Fruit fly (Drosophila melanogaster): ENCODE data around the gene elg1.
A peak's percentile ranks its signal among the peaks of the same experiment; 100 is the strongest.

elg1 gene

dm6 chr3L:16128973-16129745 is 2.7 kb upstream of the elg1 start, which contains the start of gene SsRbeta:
SsRbeta (plus strand) TSS chr3L:16129617.
- TF ChIP-seq CG8478 (optimal IDR thresholded peaks at IDR 0.05), result no peak
- TF ChIP-seq CTCF (optimal IDR thresholded peaks at IDR 0.05), result peak in 1 of 2 experiments; percentile 35

dm6 chr3L:16132067-16132418 is 215 bp downstream of the elg1 start:
- TF ChIP-seq CTCF (optimal IDR thresholded peaks at IDR 0.05) (no peak), CG8478 (optimal IDR thresholded peaks at IDR 0.05) (no peak)

dm6 chr3L:16136819-16137553 is 5.2 kb downstream of the elg1 start:
- TF ChIP-seq CG8478 (optimal IDR thresholded peaks at IDR 0.05) (no peak), CTCF (optimal IDR thresholded peaks at IDR 0.05) (no peak)

dm6 chr3L:16137779-16138178 is 6.0 kb downstream of the elg1 start, which contains the start of gene CG5157:
CG5157 (minus strand) TSS chr3L:16137879.
- TF ChIP-seq CG8478 (optimal IDR thresholded peaks at IDR 0.05) (no peak), CTCF (optimal IDR thresholded peaks at IDR 0.05) (no peak)

- TF ChIP-seq CG8478 (optimal IDR thresholded peaks at IDR 0.05) (no peak), CTCF (optimal IDR thresholded peaks at IDR 0.05) (no peak)
Observed at dm6 chr3L:16139131-16139530, 7.3 kb downstream of the elg1 start.

- TF ChIP-seq CG8478 (optimal IDR thresholded peaks at IDR 0.05) (no peak), CTCF (optimal IDR thresholded peaks at IDR 0.05) (no peak)
Observed at dm6 chr3L:16141556-16141955, 9.7 kb downstream of the elg1 start.

dm6 chr3L:16143685-16144539 is 12.1 kb downstream of the elg1 start, which contains the start of gene CG32152:
CG32152 (minus strand) TSS chr3L:16144036.
- TF ChIP-seq CTCF (optimal IDR thresholded peaks at IDR 0.05) (no peak), CG8478 (optimal IDR thresholded peaks at IDR 0.05) (no peak)

dm6 chr3L:16145282-16145681 is 13.5 kb downstream of the elg1 start:
- TF ChIP-seq CG8478 (optimal IDR thresholded peaks at IDR 0.05) (no peak), CTCF (optimal IDR thresholded peaks at IDR 0.05) (no peak)

- TF ChIP-seq CG8478 (optimal IDR thresholded peaks at IDR 0.05), result no peak
Observed at dm6 chr3L:16145931-16146538, 14.2 kb downstream of the elg1 start.

- no peak for TF ChIP-seq CG8478 (optimal IDR thresholded peaks at IDR 0.05)
Observed at dm6 chr3L:16146539-16146934, 14.7 kb downstream of the elg1 start.

- TF ChIP-seq CG8478 (optimal IDR thresholded peaks at IDR 0.05) (no peak), CTCF (optimal IDR thresholded peaks at IDR 0.05) (no peak)
Observed at dm6 chr3L:16147325-16147724, 15.5 kb downstream of the elg1 start.

- TF ChIP-seq CG8478 (optimal IDR thresholded peaks at IDR 0.05) (no peak), CTCF (optimal IDR thresholded peaks at IDR 0.05) (no peak)
Observed at dm6 chr3L:16147819-16148236, 16.0 kb downstream of the elg1 start.

dm6 chr3L:16149418-16150160 is 17.8 kb downstream of the elg1 start:
- TF ChIP-seq CG8478 (optimal IDR thresholded peaks at IDR 0.05), result no peak
- TF ChIP-seq CTCF (optimal IDR thresholded peaks at IDR 0.05), result no peak

- TF ChIP-seq CG8478 (optimal IDR thresholded peaks at IDR 0.05), result no peak
- no peak for TF ChIP-seq CTCF (optimal IDR thresholded peaks at IDR 0.05)
Observed at dm6 chr3L:16150161-16150538, 18.3 kb downstream of the elg1 start.
